Worm (Caenorhabditis elegans): ENCODE results near the gene his-60.

his-60 gene

DNA sequence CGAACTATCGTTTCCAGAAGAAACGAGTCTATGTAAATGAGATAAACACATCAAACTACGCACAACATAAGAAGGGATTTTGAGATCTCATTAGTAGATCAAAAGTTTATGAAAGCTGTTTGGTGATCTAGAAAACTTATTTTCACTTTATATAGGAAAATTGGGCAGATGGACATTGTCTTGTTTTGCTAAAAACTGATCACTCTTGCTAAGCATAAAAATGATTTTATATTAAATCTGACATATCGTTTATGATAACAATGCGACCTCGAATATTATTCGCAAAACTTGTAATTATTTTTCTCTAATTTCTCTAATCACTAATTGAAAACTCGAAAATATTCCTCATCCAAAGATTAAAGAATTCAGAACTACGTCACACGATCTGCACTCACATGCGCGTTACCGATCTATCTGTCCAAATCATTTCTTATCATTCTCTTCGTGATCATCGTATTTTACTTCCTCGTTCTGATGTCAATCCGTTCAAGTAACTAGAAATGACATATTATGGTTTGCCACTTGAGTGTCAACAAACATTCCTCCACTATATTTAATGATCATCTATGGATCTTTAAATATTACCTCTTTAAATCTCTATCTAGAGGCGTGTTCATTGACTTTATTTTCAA is 17.9 kb downstream of the his-60 start, which contains the start of gene F55G1.7 (continued):
- TF ChIP-seq lsy-2 (tag; optimal IDR thresholded peaks at IDR 0.05) = no peak
- TF ChIP-seq C04F5.9 (tag; optimal IDR thresholded peaks at IDR 0.05) = no peak
- TF ChIP-seq ztf-4 (tag; optimal IDR thresholded peaks at IDR 0.05) = no peak
- TF ChIP-seq Y116A8C.19 (tag; optimal IDR thresholded peaks at IDR 0.05; ENCODE audit: borderline replicate concordance) = no peak
- TF ChIP-seq mdl-1 (tag; optimal IDR thresholded peaks at IDR 0.05) = no peak
- TF ChIP-seq nhr-28 (tag; optimal IDR thresholded peaks at IDR 0.05) = no peak
- TF ChIP-seq nhr-76 (tag; optimal IDR thresholded peaks at IDR 0.05) = no peak
- no peak for TF ChIP-seq fkh-4 (tag; optimal IDR thresholded peaks at IDR 0.05; ENCODE audit: borderline replicate concordance)
- no peak for TF ChIP-seq skn-1 (tag; optimal IDR thresholded peaks at IDR 0.05)
- TF ChIP-seq zag-1 (tag; optimal IDR thresholded peaks at IDR 0.05) = no peak
- no peak for TF ChIP-seq ama-1 (optimal IDR thresholded peaks at IDR 0.05)
- TF ChIP-seq unc-130 (tag; optimal IDR thresholded peaks at IDR 0.05) = no peak
- TF ChIP-seq sptf-1 (tag; optimal IDR thresholded peaks at IDR 0.05) = no peak
- no peak for TF ChIP-seq dsc-1 (tag; optimal IDR thresholded peaks at IDR 0.05)
- TF ChIP-seq tlp-1 (tag; optimal IDR thresholded peaks at IDR 0.05) = no peak
- no peak for TF ChIP-seq hlh-17 (GFP tag; optimal IDR thresholded peaks at IDR 0.05; ENCODE audit: borderline replicate concordance)
- no peak for TF ChIP-seq nhr-11 (tag; optimal IDR thresholded peaks at IDR 0.05)
- no peak for TF ChIP-seq swsn-7 (tag; optimal IDR thresholded peaks at IDR 0.05)
- no peak for TF ChIP-seq efl-1 (optimal IDR thresholded peaks at IDR 0.05)
- TF ChIP-seq efl-1 (GFP tag; optimal IDR thresholded peaks at IDR 0.05 in 1 of 2) = peak in 1 of 2 experiments; percentile 20
- no peak for TF ChIP-seq elt-2 (tag; optimal IDR thresholded peaks at IDR 0.05)
- no peak for TF ChIP-seq C16A3.4 (tag; optimal IDR thresholded peaks at IDR 0.05)
- TF ChIP-seq tbx-2 (tag; optimal IDR thresholded peaks at IDR 0.05) = peak; percentile 56
- no peak for TF ChIP-seq sup-37 (GFP tag; optimal IDR thresholded peaks at IDR 0.05)
- TF ChIP-seq pag-3 (tag; optimal IDR thresholded peaks at IDR 0.05; ENCODE audit: borderline replicate concordance, insufficient read depth) = no peak
- TF ChIP-seq ceh-63 (GFP tag; optimal IDR thresholded peaks at IDR 0.05) = no peak
- no peak for TF ChIP-seq unc-62 (GFP tag; optimal IDR thresholded peaks at IDR 0.05)
- no peak for TF ChIP-seq mab-9 (GFP tag; IDR thresholded peaks at IDR 0.05)
- TF ChIP-seq nhr-77 (tag; optimal IDR thresholded peaks at IDR 0.05) = no peak
- peak; percentile 45 for TF ChIP-seq lin-14 (GFP tag; optimal IDR thresholded peaks at IDR 0.05)
- TF ChIP-seq fkh-8 (tag; optimal IDR thresholded peaks at IDR 0.05) = no peak
- TF ChIP-seq ztf-11 (tag; optimal IDR thresholded peaks at IDR 0.05) = no peak
- no peak for TF ChIP-seq lin-13 (GFP tag; optimal IDR thresholded peaks at IDR 0.05)
- TF ChIP-seq xbp-1 (tag; optimal IDR thresholded peaks at IDR 0.05) = no peak
- TF ChIP-seq snpc-4 (tag; optimal IDR thresholded peaks at IDR 0.05) = no peak
- TF ChIP-seq efl-3 (GFP tag; optimal IDR thresholded peaks at IDR 0.05) = no peak
- peak; percentile 55 for TF ChIP-seq blmp-1 (tag; optimal IDR thresholded peaks at IDR 0.05)
- TF ChIP-seq isw-1 (GFP tag; IDR thresholded peaks at IDR 0.05) = no peak
- TF ChIP-seq egl-13 (tag; optimal IDR thresholded peaks at IDR 0.05) = no peak
- TF ChIP-seq nhr-47 (tag; optimal IDR thresholded peaks at IDR 0.05) = no peak
- peak in 1 of 2 experiments; percentile 35 for TF ChIP-seq lin-35 (GFP tag; optimal IDR thresholded peaks at IDR 0.05)
- TF ChIP-seq F16B12.6 (tag; optimal IDR thresholded peaks at IDR 0.05) = no peak
- peak; percentile 66 for TF ChIP-seq nhr-20 (tag; optimal IDR thresholded peaks at IDR 0.05)
- no peak for TF ChIP-seq fos-1 (tag; optimal IDR thresholded peaks at IDR 0.05)
- no peak for TF ChIP-seq C34B4.2 (tag; optimal IDR thresholded peaks at IDR 0.05)
- TF ChIP-seq nhr-71 (tag; optimal IDR thresholded peaks at IDR 0.05) = no peak
- TF ChIP-seq ces-1 (GFP tag; optimal IDR thresholded peaks at IDR 0.05) = no peak
- TF ChIP-seq nhr-90 (tag; optimal IDR thresholded peaks at IDR 0.05; ENCODE audit: poor library complexity) = no peak
